Worm (Caenorhabditis elegans) whole organism, L4 larva: ENCODE results near the gene F56A11.6.

Experiments
- ZK546.5 ChIP-seq, 2 experiments: sonication (generic microtip); optimal IDR thresholded peaks; 2 replicates each; lab custom pipeline; 2017; ENCODE audit warnings: missing biosample characterization in 2 of 2, missing genetic modification characterization in 2 of 2
- aly-2 ChIP-seq: sonication (generic microtip); optimal IDR thresholded peaks from 2 replicates; lab custom pipeline; 2018; ENCODE audit warnings: missing biosample characterization, missing genetic modification characterization
- ceh-20 ChIP-seq: fragments of 200-800 bp; sonication (Bioruptor generic); IDR thresholded peaks from 2 replicates; pipeline ENCODE4 v1.3.6; 2022; ENCODE audit warnings: missing genetic modification reagents, missing genetic modification characterization, missing compliant biosample characterization
- ceh-32 ChIP-seq: sonication (generic microtip); optimal IDR thresholded peaks from 2 replicates; lab custom pipeline; 2016; ENCODE audit warnings: mild to moderate bottlenecking, missing genetic modification characterization, missing compliant biosample characterization; ENCODE audit not compliant: poor library complexity
- ces-1 ChIP-seq: fragments of 150-350 bp; sonication (generic microtip); optimal IDR thresholded peaks from 4 replicates; lab custom pipeline; 2014; ENCODE audit warnings: missing biosample characterization, missing genetic modification reagents, missing genetic modification characterization
- dmd-6 ChIP-seq: fragments of 200-800 bp; sonication (Bioruptor generic); IDR thresholded peaks from 2 replicates; pipeline ENCODE4 v1.3.6; 2022; ENCODE audit warnings: missing genetic modification reagents, missing genetic modification characterization, missing compliant biosample characterization
- egl-27 ChIP-seq: sonication (generic microtip); optimal IDR thresholded peaks from 3 replicates; lab custom pipeline; 2017; ENCODE audit warnings: missing biosample characterization, missing genetic modification reagents, missing genetic modification characterization
- hmg-1.1 ChIP-seq: fragments of 200-800 bp; sonication (Bioruptor generic); IDR thresholded peaks from 2 replicates; pipeline ENCODE4 v1.3.6; 2022; ENCODE audit warnings: missing genetic modification reagents, missing genetic modification characterization, missing compliant biosample characterization
- nhr-237 ChIP-seq: sonication (generic microtip); optimal IDR thresholded peaks from 2 replicates; lab custom pipeline; 2017; ENCODE audit warnings: missing biosample characterization, missing genetic modification characterization
- nhr-41 ChIP-seq: fragments of 200-800 bp; sonication (Bioruptor generic); IDR thresholded peaks from 2 replicates; pipeline ENCODE4 v1.3.6; 2022; ENCODE audit warnings: missing genetic modification reagents, missing genetic modification characterization, missing compliant biosample characterization
- skn-1 ChIP-seq: fragments of 150-350 bp; optimal IDR thresholded peaks from 2 replicates; lab custom pipeline; 2014; ENCODE audit warnings: missing biosample characterization, missing genetic modification characterization
- tag-97 ChIP-seq: fragments of 200-800 bp; sonication (Bioruptor generic); IDR thresholded peaks from 2 replicates; pipeline ENCODE4 v1.3.6; 2022; ENCODE audit warnings: missing genetic modification characterization, missing compliant biosample characterization
- unc-130 ChIP-seq: sonication (generic microtip); optimal IDR thresholded peaks from 2 replicates; lab custom pipeline; 2016; ENCODE audit warnings: missing genetic modification reagents, missing genetic modification characterization, missing compliant biosample characterization
- zfp-3 ChIP-seq: fragments of 200-800 bp; sonication (Bioruptor generic); conservative IDR thresholded peaks from 2 replicates; pipeline ENCODE4 v1.3.6; 2022; ENCODE audit warnings: missing genetic modification reagents, missing genetic modification characterization, missing compliant biosample characterization

ce11 chrIV:548000-548399 lies 34.0 kb downstream of the F56A11.6 start, which contains the start of gene F56A11.4:
- no peak for TF ChIP-seq ceh-32 (tag; lab: Kevin White, UChicago)
- no peak for TF ChIP-seq zfp-3 (GFP tag; lab: Robert Waterston, UW)
- no peak for TF ChIP-seq ceh-20
- no peak for TF ChIP-seq tag-97
- no peak for TF ChIP-seq nhr-237 (tag; lab: Kevin White, UChicago)
- no peak for TF ChIP-seq ces-1
- TF ChIP-seq nhr-41 (GFP tag; lab: Robert Waterston, UW), result no peak
- no peak for TF ChIP-seq ZK546.5 (tag; optimal IDR thresholded peaks at IDR 0.05; lab: Kevin White, UChicago)
- TF ChIP-seq hmg-1.1 (GFP tag; lab: Robert Waterston, UW), result no peak
- TF ChIP-seq dmd-6 (GFP tag; lab: Robert Waterston, UW), result no peak
- no peak for TF ChIP-seq egl-27 (tag; lab: Kevin White, UChicago)
- TF ChIP-seq skn-1 (tag; lab: Kevin White, UChicago), result no peak
- no peak for TF ChIP-seq unc-130 (GFP tag; lab: Kevin White, UChicago)
- TF ChIP-seq aly-2, result no peak
